Fruit fly (Drosophila melanogaster): ENCODE measurements around the gene Exn.

Exn gene

DNA sequence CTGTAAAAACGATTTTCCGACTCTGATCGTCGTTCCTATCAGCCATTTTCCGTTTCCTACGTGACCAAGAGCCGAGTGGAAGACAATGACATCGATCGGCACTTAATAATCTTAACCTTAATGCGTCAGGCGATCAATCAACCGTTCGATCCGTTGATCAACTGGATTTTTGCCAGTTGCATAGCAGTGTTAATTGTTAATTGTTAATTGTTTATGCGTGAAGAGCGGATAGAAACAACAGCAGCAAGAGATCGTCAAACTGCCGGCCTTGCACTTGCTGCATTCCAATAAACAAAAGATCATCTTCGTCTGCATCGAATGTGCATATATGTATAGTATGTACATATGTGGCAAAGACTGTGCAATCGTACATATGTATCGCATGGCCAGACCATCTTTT, 18.7 kb downstream of the Exn start:
- TF ChIP-seq cic (GFP tag; optimal IDR thresholded peaks at IDR 0.05): no peak
- no peak for TF ChIP-seq Mnt (GFP tag; optimal IDR thresholded peaks at IDR 0.05)
- TF ChIP-seq cnc (optimal IDR thresholded peaks at IDR 0.05): no peak
- TF ChIP-seq toe (GFP tag; optimal IDR thresholded peaks at IDR 0.05): no peak
- TF ChIP-seq tj (GFP tag; optimal IDR thresholded peaks at IDR 0.05): no peak
- TF ChIP-seq CG12768 (GFP tag; optimal IDR thresholded peaks at IDR 0.05): no peak
- no peak for TF ChIP-seq CG33017 (tag; optimal IDR thresholded peaks at IDR 0.05)
- TF ChIP-seq Hr96 (GFP tag; optimal IDR thresholded peaks at IDR 0.05): no peak
- no peak for TF ChIP-seq bab1 (GFP tag; optimal IDR thresholded peaks at IDR 0.05)
- no peak for TF ChIP-seq CG14711 (tag; optimal IDR thresholded peaks at IDR 0.05)
- TF ChIP-seq Clk (GFP tag; optimal IDR thresholded peaks at IDR 0.05): no peak
- TF ChIP-seq Crg-1 (GFP tag; optimal IDR thresholded peaks at IDR 0.05): no peak
- no peak for TF ChIP-seq pad (GFP tag; optimal IDR thresholded peaks at IDR 0.05)
- no peak for TF ChIP-seq ovo (GFP tag; optimal IDR thresholded peaks at IDR 0.05)

- TF ChIP-seq cnc (optimal IDR thresholded peaks at IDR 0.05) (no peak), CG7045 (GFP tag; optimal IDR thresholded peaks at IDR 0.05) (no peak), CG14711 (tag; optimal IDR thresholded peaks at IDR 0.05) (no peak), cic (GFP tag; optimal IDR thresholded peaks at IDR 0.05) (no peak), Hr96 (GFP tag; optimal IDR thresholded peaks at IDR 0.05) (no peak), Crg-1 (GFP tag; optimal IDR thresholded peaks at IDR 0.05) (no peak), CG33017 (tag; optimal IDR thresholded peaks at IDR 0.05) (no peak), CG12768 (GFP tag; optimal IDR thresholded peaks at IDR 0.05) (no peak), CG1620 (GFP tag; optimal IDR thresholded peaks at IDR 0.05) (no peak), Mnt (GFP tag; optimal IDR thresholded peaks at IDR 0.05) (no peak), CG5204 (GFP tag; optimal IDR thresholded peaks at IDR 0.05) (no peak), Clk (GFP tag; optimal IDR thresholded peaks at IDR 0.05) (no peak), CG7101 (tag; optimal IDR thresholded peaks at IDR 0.05) (no peak), ovo (GFP tag; optimal IDR thresholded peaks at IDR 0.05) (no peak), toe (GFP tag; optimal IDR thresholded peaks at IDR 0.05) (no peak)
Measured at dm6 chr3L:16989169-16989568, 19.4 kb downstream of the Exn start.

- TF ChIP-seq CG7101 (tag; optimal IDR thresholded peaks at IDR 0.05): no peak
- TF ChIP-seq tj (GFP tag; optimal IDR thresholded peaks at IDR 0.05): no peak
- no peak for TF ChIP-seq bab1 (GFP tag; optimal IDR thresholded peaks at IDR 0.05)
- TF ChIP-seq CG14711 (tag; optimal IDR thresholded peaks at IDR 0.05): no peak
Measured at dm6 chr3L:16994805-16995204, 25.0 kb downstream of the Exn start.

- TF ChIP-seq CG1620 (GFP tag; optimal IDR thresholded peaks at IDR 0.05) (no peak), CG7101 (tag; optimal IDR thresholded peaks at IDR 0.05) (peak; percentile 36), Hr96 (GFP tag; optimal IDR thresholded peaks at IDR 0.05) (peak; percentile 86), bab1 (GFP tag; optimal IDR thresholded peaks at IDR 0.05) (peak; percentile 15), CG5204 (GFP tag; optimal IDR thresholded peaks at IDR 0.05) (no peak), toe (GFP tag; optimal IDR thresholded peaks at IDR 0.05) (no peak), cic (GFP tag; optimal IDR thresholded peaks at IDR 0.05) (peak; percentile 69), pad (GFP tag; optimal IDR thresholded peaks at IDR 0.05) (no peak), CG11617 (GFP tag; optimal IDR thresholded peaks at IDR 0.05) (peak; percentile 45), Mnt (GFP tag; optimal IDR thresholded peaks at IDR 0.05) (peak; percentile 64), Clk (GFP tag; optimal IDR thresholded peaks at IDR 0.05) (peak; percentile 64), CG7045 (GFP tag; optimal IDR thresholded peaks at IDR 0.05) (peak; percentile 43), CG14711 (tag; optimal IDR thresholded peaks at IDR 0.05) (no peak), tj (GFP tag; optimal IDR thresholded peaks at IDR 0.05) (peak; percentile 27), CG33017 (tag; optimal IDR thresholded peaks at IDR 0.05) (peak; percentile 58), ovo (GFP tag; optimal IDR thresholded peaks at IDR 0.05) (no peak), kay (GFP tag; ENCODE audit: borderline replicate concordance) (no peak), CG12768 (GFP tag; optimal IDR thresholded peaks at IDR 0.05) (peak; percentile 97), cnc (optimal IDR thresholded peaks at IDR 0.05) (no peak), Crg-1 (GFP tag; optimal IDR thresholded peaks at IDR 0.05) (peak; percentile 4)
Measured at dm6 chr3L:17000289-17000688, 30.5 kb downstream of the Exn start.

dm6 chr3L:17001055-17001454, 31.2 kb downstream of the Exn start:
- no peak for TF ChIP-seq bab1 (GFP tag; optimal IDR thresholded peaks at IDR 0.05)
- peak; percentile 38 for TF ChIP-seq cic (GFP tag; optimal IDR thresholded peaks at IDR 0.05)
- TF ChIP-seq ovo (GFP tag; optimal IDR thresholded peaks at IDR 0.05): no peak
- peak; percentile 9 for TF ChIP-seq CG11617 (GFP tag; optimal IDR thresholded peaks at IDR 0.05)
- TF ChIP-seq cnc (optimal IDR thresholded peaks at IDR 0.05): no peak
- peak; percentile 63 for TF ChIP-seq CG7045 (GFP tag; optimal IDR thresholded peaks at IDR 0.05)
- TF ChIP-seq CG5204 (GFP tag; optimal IDR thresholded peaks at IDR 0.05): no peak
- TF ChIP-seq CG1620 (GFP tag; optimal IDR thresholded peaks at IDR 0.05): no peak
- peak; percentile 33 for TF ChIP-seq Mnt (GFP tag; optimal IDR thresholded peaks at IDR 0.05)
- peak; percentile 2 for TF ChIP-seq pad (GFP tag; optimal IDR thresholded peaks at IDR 0.05)
- TF ChIP-seq CG7101 (tag; optimal IDR thresholded peaks at IDR 0.05): peak; percentile 33
- peak; percentile 69 for TF ChIP-seq CG12768 (GFP tag; optimal IDR thresholded peaks at IDR 0.05)
- no peak for TF ChIP-seq CG14711 (tag; optimal IDR thresholded peaks at IDR 0.05)
- TF ChIP-seq tj (GFP tag; optimal IDR thresholded peaks at IDR 0.05): no peak
- TF ChIP-seq Clk (GFP tag; optimal IDR thresholded peaks at IDR 0.05): no peak
- no peak for TF ChIP-seq kay (GFP tag; ENCODE audit: borderline replicate concordance)
- TF ChIP-seq Hr96 (GFP tag; optimal IDR thresholded peaks at IDR 0.05): no peak
- TF ChIP-seq Crg-1 (GFP tag; optimal IDR thresholded peaks at IDR 0.05): no peak
- peak; percentile 21 for TF ChIP-seq CG33017 (tag; optimal IDR thresholded peaks at IDR 0.05)
- peak; percentile 14 for TF ChIP-seq toe (GFP tag; optimal IDR thresholded peaks at IDR 0.05)

- TF ChIP-seq CG7045 (GFP tag; optimal IDR thresholded peaks at IDR 0.05) (no peak), CG12768 (GFP tag; optimal IDR thresholded peaks at IDR 0.05) (peak; percentile 5), cic (GFP tag; optimal IDR thresholded peaks at IDR 0.05) (peak; percentile 19), cnc (optimal IDR thresholded peaks at IDR 0.05) (peak in 1 of 2 experiments; percentile 19), CG7101 (tag; optimal IDR thresholded peaks at IDR 0.05) (no peak), toe (GFP tag; optimal IDR thresholded peaks at IDR 0.05) (no peak)
Measured at dm6 chr3L:17002140-17002849, 32.5 kb downstream of the Exn start.
